Worm (Caenorhabditis elegans): ENCODE data around the gene acr-3.

acr-3 gene

DNA sequence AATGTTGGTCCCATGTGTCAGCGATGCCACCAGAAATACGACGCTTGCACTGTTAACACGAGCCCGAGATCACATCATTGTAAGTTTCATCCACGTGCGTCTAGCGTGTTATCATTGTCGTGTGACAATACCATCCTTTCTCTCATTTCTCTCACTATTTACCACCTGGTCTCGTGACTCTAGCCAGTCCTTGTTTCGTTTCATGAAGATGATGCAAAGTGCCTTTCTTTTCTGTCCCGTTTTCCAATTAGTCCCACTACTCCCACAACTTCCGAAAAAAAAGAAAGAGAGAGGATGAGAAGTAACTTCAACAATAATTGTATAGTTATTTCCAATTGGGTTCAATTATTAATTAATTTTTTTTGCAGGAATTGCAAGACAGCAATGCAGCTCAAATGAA lies 33.6 kb downstream of the acr-3 start:
- no peak for TF ChIP-seq mls-2 (tag; optimal IDR thresholded peaks at IDR 0.05)
- TF ChIP-seq unc-120 (tag; optimal IDR thresholded peaks at IDR 0.05; ENCODE audit: poor library complexity, severe bottlenecking) = peak; percentile 5

- TF ChIP-seq M03D4.4 (tag; optimal IDR thresholded peaks at IDR 0.05) = no peak
- no peak for TF ChIP-seq nhr-76 (tag; optimal IDR thresholded peaks at IDR 0.05)
- no peak for TF ChIP-seq pha-4 (tag; optimal IDR thresholded peaks at IDR 0.05)
- no peak for TF ChIP-seq ztf-11 (tag; optimal IDR thresholded peaks at IDR 0.05)
- TF ChIP-seq ceh-83 (GFP tag; optimal IDR thresholded peaks at IDR 0.05) = no peak
- no peak for TF ChIP-seq cnd-1 (tag; optimal IDR thresholded peaks at IDR 0.05)
- no peak for TF ChIP-seq tbx-8 (GFP tag; optimal IDR thresholded peaks at IDR 0.05)
- TF ChIP-seq ceh-39 (tag; optimal IDR thresholded peaks at IDR 0.05) = no peak
- no peak for TF ChIP-seq nhr-28 (tag; optimal IDR thresholded peaks at IDR 0.05)
- TF ChIP-seq mls-2 (tag; optimal IDR thresholded peaks at IDR 0.05) = no peak
- no peak for TF ChIP-seq elt-1 (tag; optimal IDR thresholded peaks at IDR 0.05; ENCODE audit: borderline replicate concordance, insufficient read depth)
- no peak for TF ChIP-seq lin-32 (GFP tag; optimal IDR thresholded peaks at IDR 0.05)
- TF ChIP-seq blmp-1 (tag; optimal IDR thresholded peaks at IDR 0.05) = no peak
- TF ChIP-seq ces-1 (GFP tag; optimal IDR thresholded peaks at IDR 0.05) = no peak
- no peak for TF ChIP-seq mab-5 (tag; optimal IDR thresholded peaks at IDR 0.05)
- TF ChIP-seq lsy-2 (tag; optimal IDR thresholded peaks at IDR 0.05) = no peak
- TF ChIP-seq ceh-43 (GFP tag; optimal IDR thresholded peaks at IDR 0.05) = no peak
Observed at ce11 chrX:6743344-6743743, 34.0 kb downstream of the acr-3 start.

DNA sequence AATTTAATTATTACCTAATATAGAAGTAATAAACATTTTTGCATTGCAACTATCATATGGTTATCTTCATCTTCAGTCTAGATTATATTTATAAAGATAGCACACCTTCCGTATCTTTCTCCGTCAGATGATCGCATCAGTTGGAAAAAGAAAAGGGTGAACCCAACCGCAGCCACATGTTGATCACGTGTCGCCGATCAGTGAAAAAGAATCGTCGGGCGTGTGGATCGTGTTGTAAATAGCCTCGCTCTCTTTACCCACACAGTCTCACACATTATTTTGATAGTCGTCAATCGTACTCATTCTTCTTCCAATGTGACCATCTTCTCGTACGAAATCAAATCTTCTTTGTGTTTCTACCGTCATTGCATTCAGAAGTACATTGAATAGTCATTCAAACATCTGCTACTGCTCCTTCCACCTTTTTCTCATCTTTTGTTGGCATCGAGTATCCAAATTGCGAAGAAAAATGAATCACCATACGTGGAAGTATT lies 34.6 kb downstream of the acr-3 start:
- TF ChIP-seq ceh-83 (GFP tag; optimal IDR thresholded peaks at IDR 0.05) (peak; percentile 23), ham-2 (GFP tag; optimal IDR thresholded peaks at IDR 0.05) (peak; percentile 58), tbx-8 (GFP tag; optimal IDR thresholded peaks at IDR 0.05) (peak; percentile 17), blmp-1 (tag; optimal IDR thresholded peaks at IDR 0.05) (no peak), mep-1 (tag; optimal IDR thresholded peaks at IDR 0.05) (peak; percentile 39), pha-4 (tag; optimal IDR thresholded peaks at IDR 0.05) (peak; percentile 42), hlh-1 (tag; optimal IDR thresholded peaks at IDR 0.05) (peak; percentile 45), unc-62 (GFP tag; optimal IDR thresholded peaks at IDR 0.05) (peak; percentile 82), lsy-2 (tag; optimal IDR thresholded peaks at IDR 0.05) (peak; percentile 10), sem-2 (GFP tag; optimal IDR thresholded peaks at IDR 0.05) (no peak), unc-39 (tag; optimal IDR thresholded peaks at IDR 0.05) (no peak), sptf-1 (tag; optimal IDR thresholded peaks at IDR 0.05) (no peak), elt-3 (tag; optimal IDR thresholded peaks at IDR 0.05) (peak; percentile 89), ces-1 (GFP tag; optimal IDR thresholded peaks at IDR 0.05) (no peak), elt-1 (tag; optimal IDR thresholded peaks at IDR 0.05; ENCODE audit: borderline replicate concordance, insufficient read depth) (peak; percentile 98), M03D4.4 (tag; optimal IDR thresholded peaks at IDR 0.05) (no peak), nhr-28 (tag; optimal IDR thresholded peaks at IDR 0.05) (no peak), unc-120 (tag; optimal IDR thresholded peaks at IDR 0.05; ENCODE audit: poor library complexity, severe bottlenecking) (peak; percentile 35), ceh-43 (GFP tag; optimal IDR thresholded peaks at IDR 0.05) (no peak), nhr-237 (tag; optimal IDR thresholded peaks at IDR 0.05) (peak; percentile 36)

- TF ChIP-seq ceh-83 (GFP tag; optimal IDR thresholded peaks at IDR 0.05) = no peak
Observed at ce11 chrX:6744537-6744936, 35.2 kb downstream of the acr-3 start.

DNA sequence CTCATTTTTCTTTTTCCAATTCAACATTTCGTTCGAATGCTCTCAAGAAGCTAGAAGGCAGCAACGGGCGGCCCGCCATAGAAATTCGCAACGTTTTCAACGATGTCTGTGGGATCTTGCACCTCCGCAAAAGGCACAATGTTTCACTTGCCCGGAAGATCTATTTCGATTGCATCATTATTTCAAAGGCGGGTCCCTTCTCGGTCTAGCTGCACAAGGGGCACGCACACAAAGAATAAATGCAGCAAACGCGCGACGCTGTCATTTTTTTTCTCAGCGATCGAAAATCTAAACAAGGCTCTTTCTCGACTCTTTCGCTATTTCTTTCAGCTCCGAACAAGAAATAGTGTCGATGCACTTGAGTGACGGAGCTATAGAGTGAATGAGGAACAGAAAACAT lies 35.6 kb downstream of the acr-3 start:
- peak; percentile 1 for TF ChIP-seq ces-1 (GFP tag; optimal IDR thresholded peaks at IDR 0.05)
- TF ChIP-seq lin-32 (GFP tag; optimal IDR thresholded peaks at IDR 0.05) = no peak

ce11 chrX:6745515-6745914 lies 36.2 kb downstream of the acr-3 start:
- TF ChIP-seq snpc-4 (tag; optimal IDR thresholded peaks at IDR 0.05) (no peak), unc-120 (tag; optimal IDR thresholded peaks at IDR 0.05; ENCODE audit: poor library complexity, severe bottlenecking) (no peak), bed-3 (GFP tag; optimal IDR thresholded peaks at IDR 0.05) (no peak), M03D4.4 (tag; optimal IDR thresholded peaks at IDR 0.05) (no peak), ceh-39 (tag; optimal IDR thresholded peaks at IDR 0.05) (no peak), blmp-1 (tag; optimal IDR thresholded peaks at IDR 0.05) (no peak), mls-2 (tag; optimal IDR thresholded peaks at IDR 0.05) (no peak), ceh-43 (GFP tag; optimal IDR thresholded peaks at IDR 0.05) (no peak), drap-1 (GFP tag; optimal IDR thresholded peaks at IDR 0.05) (no peak), mep-1 (tag; optimal IDR thresholded peaks at IDR 0.05) (no peak), pha-4 (tag; optimal IDR thresholded peaks at IDR 0.05) (no peak), unc-62 (GFP tag; optimal IDR thresholded peaks at IDR 0.05) (no peak), zip-8 (tag; optimal IDR thresholded peaks at IDR 0.05) (no peak), mab-5 (tag; optimal IDR thresholded peaks at IDR 0.05) (no peak), nhr-76 (tag; optimal IDR thresholded peaks at IDR 0.05) (no peak), lin-32 (GFP tag; optimal IDR thresholded peaks at IDR 0.05) (no peak), ceh-83 (GFP tag; optimal IDR thresholded peaks at IDR 0.05) (no peak), sptf-1 (tag; optimal IDR thresholded peaks at IDR 0.05) (no peak), sem-2 (GFP tag; optimal IDR thresholded peaks at IDR 0.05) (no peak), cnd-1 (tag; optimal IDR thresholded peaks at IDR 0.05) (no peak)
